Fruit fly (Drosophila melanogaster): Measurements from ENCODE around the gene alpha4GT1.
A peak's percentile ranks its signal among the peaks of the same experiment; 100 is the strongest.

alpha4GT1 gene

DNA sequence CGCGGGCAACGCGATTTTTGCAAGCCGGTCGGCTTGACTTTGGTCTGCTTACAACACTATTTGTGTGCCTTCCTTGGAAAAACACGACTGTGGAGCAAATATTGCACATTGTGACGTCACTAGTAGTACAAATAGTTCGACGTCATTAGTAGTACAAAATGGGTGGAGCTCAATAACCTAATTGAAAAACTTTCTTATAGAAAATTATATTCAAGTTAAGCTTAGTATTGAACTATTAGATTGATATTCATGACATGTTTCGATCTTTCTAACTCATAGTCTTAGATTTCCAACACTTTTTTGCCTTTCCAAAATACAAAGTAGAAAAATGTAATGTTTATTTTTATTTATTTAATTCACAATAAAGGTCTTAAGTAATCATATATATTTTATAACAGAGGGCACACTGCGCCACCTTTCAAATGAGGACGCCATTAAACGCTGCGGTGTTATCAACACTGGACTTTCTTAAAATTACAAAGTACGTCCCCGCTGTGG is 50.5 kb downstream of the alpha4GT1 start, which contains the start of the genes Rrp1 and gammaTub23C (continued):
- TF ChIP-seq CG15601 (tag; optimal IDR thresholded peaks at IDR 0.05): peak; percentile 82
- TF ChIP-seq CTCF (GFP tag; optimal IDR thresholded peaks at IDR 0.05): peak; percentile 48
- TF ChIP-seq H15 (GFP tag; IDR thresholded peaks at IDR 0.05): peak; percentile 74; the same call in 2 of the 3 replicates
- no peak for TF ChIP-seq btn (GFP tag; optimal IDR thresholded peaks at IDR 0.05)
- TF ChIP-seq CG3847 (GFP tag; IDR thresholded peaks at IDR 0.05): peak; percentile 89
- TF ChIP-seq H2.0 (GFP tag; IDR thresholded peaks at IDR 0.05): peak; percentile 81
- peak; percentile 63 for TF ChIP-seq exex (tag; optimal IDR thresholded peaks at IDR 0.05)
- TF ChIP-seq Six4 (GFP tag; optimal IDR thresholded peaks at IDR 0.05): peak; percentile 87
- peak; percentile 74 for TF ChIP-seq wor (GFP tag; IDR thresholded peaks at IDR 0.05)
- TF ChIP-seq en (GFP tag; optimal IDR thresholded peaks at IDR 0.05): peak; percentile 16
- TF ChIP-seq E2f2 (GFP tag; IDR thresholded peaks at IDR 0.05): peak; percentile 68
- TF ChIP-seq CG2875 (GFP tag; optimal IDR thresholded peaks at IDR 0.05): peak; percentile 73
- no peak for TF ChIP-seq sr (GFP tag; IDR thresholded peaks at IDR 0.05)
- peak; percentile 93 for TF ChIP-seq Oli (tag; optimal IDR thresholded peaks at IDR 0.05)
- peak; percentile 75 for TF ChIP-seq ATbp (GFP tag; optimal IDR thresholded peaks at IDR 0.05)
- TF ChIP-seq Sox100B (GFP tag; optimal IDR thresholded peaks at IDR 0.05): peak; percentile 95
- peak; percentile 89 for TF ChIP-seq twi (tag; optimal IDR thresholded peaks at IDR 0.05)
- no peak for TF ChIP-seq inv (GFP tag; IDR thresholded peaks at IDR 0.05; ENCODE audit: partially characterized antibody)
- no peak for TF ChIP-seq CG34224 (GFP tag; IDR thresholded peaks at IDR 0.05; ENCODE audit: partially characterized antibody)
- peak; percentile 92 for TF ChIP-seq Chrac-16 (GFP tag; optimal IDR thresholded peaks at IDR 0.05)
- peak; percentile 83 for TF ChIP-seq CG7372 (GFP tag; IDR thresholded peaks at IDR 0.05)
- peak; percentile 97 for TF ChIP-seq CG10267 (tag; optimal IDR thresholded peaks at IDR 0.05)
- peak; percentile 80 for TF ChIP-seq CG2202 (tag; optimal IDR thresholded peaks at IDR 0.05)
- peak; percentile 93 for TF ChIP-seq CG10209 (GFP tag; optimal IDR thresholded peaks at IDR 0.05)
- peak; percentile 63 for TF ChIP-seq CG8944 (GFP tag; optimal IDR thresholded peaks at IDR 0.05)
- TF ChIP-seq CG32772 (GFP tag; IDR thresholded peaks at IDR 0.05): peak; percentile 88
- peak; percentile 37 for TF ChIP-seq Ets97D (GFP tag; optimal IDR thresholded peaks at IDR 0.05)
- TF ChIP-seq Hand (GFP tag; optimal IDR thresholded peaks at IDR 0.05): peak; percentile 75
- peak; percentile 77 for TF ChIP-seq CG11085 (GFP tag; IDR thresholded peaks at IDR 0.05)
- peak; percentile 91 for TF ChIP-seq grau (tag; optimal IDR thresholded peaks at IDR 0.05)
- peak; percentile 78 for TF ChIP-seq zfh2 (GFP tag; optimal IDR thresholded peaks at IDR 0.05)
- TF ChIP-seq CG1647 (GFP tag; optimal IDR thresholded peaks at IDR 0.05): peak; percentile 60
- peak; percentile 66 for TF ChIP-seq CG31388 (GFP tag; optimal IDR thresholded peaks at IDR 0.05)
- no peak for TF ChIP-seq h (optimal IDR thresholded peaks at IDR 0.05)
- peak; percentile 92 for TF ChIP-seq CG18599 (GFP tag; optimal IDR thresholded peaks at IDR 0.05)
- no peak for TF ChIP-seq p53 (GFP tag; optimal IDR thresholded peaks at IDR 0.05)
- TF ChIP-seq CkIIα-i1 (GFP tag; IDR thresholded peaks at IDR 0.05): no peak
- TF ChIP-seq Atf3 (GFP tag; optimal IDR thresholded peaks at IDR 0.05): peak; percentile 85
- TF ChIP-seq CG13775 (GFP tag; optimal IDR thresholded peaks at IDR 0.05): peak; percentile 96
- TF ChIP-seq NfI (GFP tag; optimal IDR thresholded peaks at IDR 0.05): peak; percentile 90
- TF ChIP-seq ind (GFP tag; optimal IDR thresholded peaks at IDR 0.05): peak; percentile 93
- peak; percentile 25; the same call in 1 of the 2 replicates for TF ChIP-seq CG17612 (GFP tag; IDR thresholded peaks at IDR 0.05)
- TF ChIP-seq Dfd (GFP tag; optimal IDR thresholded peaks at IDR 0.05): peak in 1 of 2 experiments; percentile 56
- peak; percentile 65 for TF ChIP-seq Dp (GFP tag; optimal IDR thresholded peaks at IDR 0.05)
- TF ChIP-seq CG3163 (GFP tag; optimal IDR thresholded peaks at IDR 0.05): peak; percentile 10
- TF ChIP-seq CG14710 (tag; optimal IDR thresholded peaks at IDR 0.05): peak; percentile 96
- TF ChIP-seq Fer3 (tag; optimal IDR thresholded peaks at IDR 0.05): peak; percentile 78
- TF ChIP-seq pum (GFP tag; optimal IDR thresholded peaks at IDR 0.05): peak; percentile 74
- peak; percentile 78; the same call in 1 of the 2 replicates for TF ChIP-seq CG32767 (GFP tag; IDR thresholded peaks at IDR 0.05)
- no peak for TF ChIP-seq ham (GFP tag; IDR thresholded peaks at IDR 0.05)
- TF ChIP-seq tin (GFP tag; optimal IDR thresholded peaks at IDR 0.05): peak; percentile 94
- TF ChIP-seq CG13296 (GFP tag; optimal IDR thresholded peaks at IDR 0.05): peak; percentile 88

All from whole organism, embryonic.